Fruit fly (Drosophila melanogaster) Kc167 (cell line): Measurements from ENCODE around the gene CG9967.

Source experiments
- Myc ChIP-seq: fragments of >200 bp; optimal IDR thresholded peaks from 2 replicates; lab custom pipeline; 2017; ENCODE audit warnings: missing external identifiers
- Sin3A ChIP-seq: fragments of >200 bp; optimal IDR thresholded peaks from 2 replicates; lab custom pipeline; 2018; ENCODE audit warnings: missing external identifiers
- h ChIP-seq: fragments of >200 bp; optimal IDR thresholded peaks from 3 replicates; lab custom pipeline; 2018; ENCODE audit warnings: missing external identifiers
- insv ChIP-seq: fragments of >200 bp; optimal IDR thresholded peaks from 3 replicates; lab custom pipeline; 2018; ENCODE audit warnings: missing external identifiers
- psq ChIP-seq: fragments of >200 bp; optimal IDR thresholded peaks from 2 replicates; lab custom pipeline; 2017; ENCODE audit warnings: missing external identifiers
- ttk ChIP-seq: sonication (Bioruptor generic); optimal IDR thresholded peaks from 2 replicates; lab custom pipeline; 2017; ENCODE audit warnings: missing external identifiers

The CG9967 gene

dm6 chr2L:2357228-2357656 lies at the start of gene CG9967:
TSS of gene CG9967 (minus strand) at chr2L:2357356.
- TF ChIP-seq Sin3A: no peak
- TF ChIP-seq insv (lab: Kevin White, UChicago): no peak
- no peak for TF ChIP-seq Myc (lab: Kevin White, UChicago)
- TF ChIP-seq ttk (lab: Kevin White, UChicago): no peak

dm6 chr2L:2404631-2405030 lies 47.5 kb upstream of the CG9967 start:
- TF ChIP-seq insv (lab: Kevin White, UChicago): no peak
- TF ChIP-seq ttk (lab: Kevin White, UChicago): no peak
- no peak for TF ChIP-seq Sin3A
- TF ChIP-seq h: no peak
- TF ChIP-seq Myc (lab: Kevin White, UChicago): no peak
- no peak for TF ChIP-seq psq (lab: Kevin White, UChicago)

DNA sequence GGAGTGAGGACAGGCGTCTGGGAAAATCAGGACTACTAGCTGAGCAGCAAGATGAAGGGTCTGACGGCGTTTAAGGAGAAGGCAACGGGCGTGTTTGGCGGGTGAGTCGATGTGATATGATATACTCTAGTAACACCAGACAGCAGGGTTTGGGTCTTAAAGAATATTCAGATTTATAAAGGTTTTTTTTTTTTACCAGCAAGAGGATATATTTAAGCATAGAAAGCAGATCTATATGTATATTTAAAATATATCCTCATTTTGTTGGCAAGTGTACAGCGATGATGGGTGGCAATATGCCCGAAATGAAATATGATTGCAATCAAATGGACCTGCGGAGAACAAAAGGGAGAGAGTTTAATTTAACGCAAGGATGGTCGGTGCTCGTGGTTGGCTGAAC lies 45.0 kb upstream of the CG9967 start:
- no peak for TF ChIP-seq insv (lab: Kevin White, UChicago)
- TF ChIP-seq ttk (lab: Kevin White, UChicago): no peak
- TF ChIP-seq h: no peak
- TF ChIP-seq psq (lab: Kevin White, UChicago): no peak
- no peak for TF ChIP-seq Myc (lab: Kevin White, UChicago)
- TF ChIP-seq Sin3A: no peak

DNA sequence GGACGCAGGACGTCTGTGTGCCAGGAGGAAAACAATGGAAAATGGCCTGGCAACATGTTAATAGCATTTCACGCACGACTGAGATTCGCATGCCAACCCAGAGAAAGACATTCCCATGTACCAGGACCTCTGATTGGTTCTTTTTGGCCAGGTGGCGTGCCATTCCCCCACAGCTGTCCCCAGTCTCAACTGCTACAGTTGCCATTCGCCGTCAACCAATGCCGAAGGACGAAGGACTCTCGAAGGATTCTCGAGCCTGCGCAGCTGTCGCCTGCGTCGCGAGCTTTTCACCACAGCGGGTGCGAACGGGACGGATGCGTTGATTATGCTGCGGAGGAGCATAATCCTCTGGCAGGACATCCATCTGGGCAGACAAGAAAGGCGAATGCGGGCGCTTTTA lies 42.7 kb upstream of the CG9967 start, which contains the start of gene VGlut:
Gene VGlut, plus strand, starts transcription at position 399 of the 400 bp plus-strand sequence.
- TF ChIP-seq psq (lab: Kevin White, UChicago) (no peak), insv (lab: Kevin White, UChicago) (no peak), h (no peak), ttk (lab: Kevin White, UChicago) (no peak), Myc (lab: Kevin White, UChicago) (no peak), Sin3A (no peak)

- no peak for TF ChIP-seq Myc (lab: Kevin White, UChicago)
- no peak for TF ChIP-seq Sin3A
- TF ChIP-seq h: no peak
- TF ChIP-seq psq (lab: Kevin White, UChicago): no peak
- TF ChIP-seq insv (lab: Kevin White, UChicago): no peak
- TF ChIP-seq ttk (lab: Kevin White, UChicago): no peak
Observed at dm6 chr2L:2398459-2398858, 41.3 kb upstream of the CG9967 start.

- TF ChIP-seq Sin3A (no peak), h (no peak), ttk (lab: Kevin White, UChicago) (no peak), Myc (lab: Kevin White, UChicago) (no peak), insv (lab: Kevin White, UChicago) (no peak), psq (lab: Kevin White, UChicago) (no peak)
Observed at dm6 chr2L:2397080-2397479, 39.9 kb upstream of the CG9967 start.

DNA sequence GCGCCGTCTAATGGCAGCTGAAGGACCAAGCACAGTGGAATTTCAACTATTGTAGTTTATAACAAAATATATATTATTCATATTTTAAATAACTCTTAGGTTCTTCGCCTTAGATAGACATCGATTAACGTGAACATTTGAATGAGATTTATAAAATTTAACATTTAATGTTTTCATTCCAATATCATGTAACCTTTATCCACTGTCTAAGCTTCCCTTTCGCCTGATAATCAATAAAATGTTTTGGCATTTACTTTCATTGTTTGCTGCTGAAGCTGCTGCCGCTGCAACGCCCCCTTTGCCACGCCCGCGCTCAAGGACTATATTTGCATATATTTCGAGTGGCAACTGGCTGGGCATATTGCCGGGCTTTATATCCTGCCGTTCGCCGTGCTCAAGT lies 37.7 kb upstream of the CG9967 start:
- TF ChIP-seq Myc (lab: Kevin White, UChicago) (no peak), insv (lab: Kevin White, UChicago) (no peak), psq (lab: Kevin White, UChicago) (no peak), ttk (lab: Kevin White, UChicago) (no peak), h (no peak), Sin3A (no peak)

DNA sequence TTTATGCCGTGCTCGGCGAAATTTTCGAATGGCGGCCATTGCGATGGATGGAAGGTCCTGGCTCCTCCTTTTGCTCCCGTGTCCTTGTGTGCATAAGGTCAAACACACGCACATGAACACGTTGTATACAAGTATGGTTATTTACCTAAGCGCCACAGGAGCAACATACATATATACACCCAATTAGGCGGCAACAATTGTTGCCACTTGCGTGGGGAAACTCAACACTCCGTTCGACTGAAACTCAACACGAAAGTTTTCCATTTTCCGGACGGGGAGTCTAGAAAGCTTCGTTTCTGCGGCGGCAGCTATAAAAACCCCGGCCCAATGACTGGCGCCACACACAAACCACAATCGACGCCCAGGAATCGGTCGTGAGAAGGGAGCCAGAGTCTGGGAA lies 34.2 kb upstream of the CG9967 start, which contains the start of gene CG46448:
Gene CG46448, plus strand, starts transcription at position 340 of the 400 bp plus-strand sequence.
- TF ChIP-seq psq (lab: Kevin White, UChicago) (no peak), insv (lab: Kevin White, UChicago) (no peak), Myc (lab: Kevin White, UChicago) (no peak), h (no peak), Sin3A (no peak), ttk (lab: Kevin White, UChicago) (no peak)

- TF ChIP-seq Sin3A (no peak), h (no peak), Myc (lab: Kevin White, UChicago) (no peak), psq (lab: Kevin White, UChicago) (no peak), insv (lab: Kevin White, UChicago) (no peak), ttk (lab: Kevin White, UChicago) (no peak)
Observed at dm6 chr2L:2390589-2390988, 33.4 kb upstream of the CG9967 start, which contains the start of gene CG43750. TSS of gene CG43750 (minus strand) at chr2L:2390689.

DNA sequence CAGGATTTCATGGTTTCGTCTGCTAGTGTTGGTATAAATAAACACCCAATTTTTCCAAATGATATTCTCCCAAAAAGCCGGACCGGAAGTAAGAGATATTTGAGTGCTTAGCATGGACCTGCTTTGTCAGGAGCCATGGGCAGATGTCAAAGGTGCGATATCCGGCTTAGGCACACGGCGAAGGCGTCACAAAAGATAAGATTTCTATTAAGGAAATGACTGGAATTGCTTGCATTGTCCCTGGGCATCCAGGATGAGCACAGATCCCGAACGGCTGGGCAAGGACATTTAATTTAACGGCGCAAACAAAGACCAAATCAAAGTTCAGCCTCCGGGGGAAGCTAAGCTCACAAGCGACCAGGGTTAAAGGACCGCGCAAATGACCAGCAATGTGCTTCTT lies 28.5 kb upstream of the CG9967 start, which contains the start of gene CG3557:
Gene CG3557, minus strand, starts transcription at position 101 of the 400 bp plus-strand sequence.
- TF ChIP-seq psq (lab: Kevin White, UChicago): no peak
- TF ChIP-seq Myc (lab: Kevin White, UChicago): no peak
- no peak for TF ChIP-seq Sin3A
- TF ChIP-seq insv (lab: Kevin White, UChicago): no peak
- no peak for TF ChIP-seq ttk (lab: Kevin White, UChicago)
- TF ChIP-seq h: no peak

dm6 chr2L:2382971-2383370 lies 25.8 kb upstream of the CG9967 start, which contains the start of gene PIG-Wa:
TSS of gene PIG-Wa (plus strand) at chr2L:2383202.
- no peak for TF ChIP-seq ttk (lab: Kevin White, UChicago)
- no peak for TF ChIP-seq Myc (lab: Kevin White, UChicago)
- TF ChIP-seq h: no peak
- TF ChIP-seq insv (lab: Kevin White, UChicago): no peak
- no peak for TF ChIP-seq psq (lab: Kevin White, UChicago)
- no peak for TF ChIP-seq Sin3A

DNA sequence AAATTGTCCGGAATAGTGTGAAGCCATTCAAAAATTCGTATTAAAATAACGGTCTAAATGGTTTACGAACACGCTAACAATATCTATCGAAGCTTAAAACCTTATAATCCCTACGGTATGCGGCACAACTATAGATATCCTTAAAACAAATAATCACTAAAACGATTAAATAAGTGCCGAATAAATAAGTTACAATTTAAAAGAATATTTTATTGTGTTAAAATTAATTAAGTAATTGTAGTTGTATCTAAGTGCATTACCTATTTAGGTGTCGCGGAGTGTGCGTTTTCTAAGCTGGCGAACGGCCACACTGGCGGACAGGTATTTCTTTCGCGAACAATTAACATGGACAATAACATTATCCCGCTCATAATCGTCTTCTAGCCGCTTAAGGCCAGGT lies 23.6 kb upstream of the CG9967 start, which contains the start of gene Eogt:
Gene Eogt, plus strand, starts transcription at position 293 of the 400 bp plus-strand sequence.
- no peak for TF ChIP-seq insv (lab: Kevin White, UChicago)
- TF ChIP-seq psq (lab: Kevin White, UChicago): no peak
- no peak for TF ChIP-seq h
- no peak for TF ChIP-seq ttk (lab: Kevin White, UChicago)
- no peak for TF ChIP-seq Sin3A

DNA sequence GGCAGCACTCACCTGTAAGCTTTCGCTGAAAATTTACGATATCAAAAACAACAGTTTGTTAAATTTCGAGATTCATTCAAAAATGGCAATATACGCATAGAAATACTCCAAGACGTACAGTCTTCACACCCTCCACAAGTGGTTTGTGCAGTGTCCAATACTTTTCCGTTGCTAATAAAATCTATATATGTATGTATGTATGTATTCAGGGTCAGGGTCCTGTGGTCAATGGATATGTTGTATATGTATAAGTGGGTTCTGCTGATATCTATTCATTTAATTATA lies 19.2 kb upstream of the CG9967 start:
- TF ChIP-seq Myc (lab: Kevin White, UChicago) (no peak), Sin3A (no peak), insv (lab: Kevin White, UChicago) (no peak), h (no peak), ttk (lab: Kevin White, UChicago) (no peak), psq (lab: Kevin White, UChicago) (no peak)
